Fruit fly (Drosophila melanogaster): ENCODE results near the gene nis.

The nis gene

DNA sequence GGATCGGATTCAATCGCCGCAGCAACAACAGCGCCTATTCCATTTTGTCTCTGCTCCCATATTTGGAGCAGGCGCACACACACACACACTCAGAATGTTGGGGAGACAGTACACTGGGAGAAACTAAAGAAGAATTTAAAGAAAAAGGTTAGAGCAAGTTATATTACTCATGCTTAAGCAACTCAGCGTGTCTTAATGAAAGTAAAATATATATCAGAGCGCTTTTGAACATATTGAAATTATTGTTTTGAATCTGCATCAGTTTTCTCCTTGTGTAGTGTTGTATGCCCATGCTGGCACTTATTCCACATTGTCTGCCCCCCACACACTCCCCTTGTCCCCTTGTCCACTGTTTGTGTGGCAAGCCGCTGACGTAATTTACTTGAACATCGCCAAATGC, 3.2 kb upstream of the nis start (continued):
- TF ChIP-seq CG30431 (GFP tag; optimal IDR thresholded peaks at IDR 0.05) (peak; percentile 43), slou (GFP tag; optimal IDR thresholded peaks at IDR 0.05) (peak; percentile 60), CG17568 (GFP tag; optimal IDR thresholded peaks at IDR 0.05) (peak; percentile 65), ato (GFP tag; IDR thresholded peaks at IDR 0.05; ENCODE audit: partially characterized antibody) (no peak), CG3847 (GFP tag; IDR thresholded peaks at IDR 0.05) (peak; percentile 66), CG14710 (tag; optimal IDR thresholded peaks at IDR 0.05) (no peak), CG12236 (GFP tag; optimal IDR thresholded peaks at IDR 0.05) (peak; percentile 49), gt (GFP tag; IDR thresholded peaks at IDR 0.05) (no peak), insv (GFP tag; optimal IDR thresholded peaks at IDR 0.05) (no peak), CG30403 (GFP tag; optimal IDR thresholded peaks at IDR 0.05) (peak; percentile 77), CG10147 (GFP tag; optimal IDR thresholded peaks at IDR 0.05) (peak; percentile 78), CG2116 (GFP tag; optimal IDR thresholded peaks at IDR 0.05) (peak; percentile 8), CG15479 (GFP tag; optimal IDR thresholded peaks at IDR 0.05) (no peak), bab2 (GFP tag; optimal IDR thresholded peaks at IDR 0.05) (peak; percentile 77), CG10979 (tag; optimal IDR thresholded peaks at IDR 0.05) (no peak), sc (optimal IDR thresholded peaks at IDR 0.05) (no peak), sc (GFP tag; optimal IDR thresholded peaks at IDR 0.05) (peak; percentile 1), CG13775 (GFP tag; optimal IDR thresholded peaks at IDR 0.05) (peak; percentile 61), bigmax (GFP tag; optimal IDR thresholded peaks at IDR 0.05) (no peak), CG6791 (GFP tag; IDR thresholded peaks at IDR 0.05; ENCODE audit: partially characterized antibody) (no peak), lmd (GFP tag; IDR thresholded peaks at IDR 0.05) (peak; percentile 84), CG17328 (GFP tag; IDR thresholded peaks at IDR 0.05) (peak; percentile 82), wdn (GFP tag; IDR thresholded peaks at IDR 0.05) (peak; percentile 75), Atf3 (GFP tag; optimal IDR thresholded peaks at IDR 0.05) (peak; percentile 71), bowl (GFP tag; IDR thresholded peaks at IDR 0.05) (no peak), sima (GFP tag; optimal IDR thresholded peaks at IDR 0.05) (peak; percentile 9), CG32532 (GFP tag; IDR thresholded peaks at IDR 0.05) (peak; percentile 80), zen (tag; optimal IDR thresholded peaks at IDR 0.05) (no peak), dm (GFP tag; optimal IDR thresholded peaks at IDR 0.05) (peak; percentile 50), sens (GFP tag) (peak; percentile 96), CG9817 (tag; optimal IDR thresholded peaks at IDR 0.05) (peak; percentile 81), Pdp1 (GFP tag; optimal IDR thresholded peaks at IDR 0.05) (peak; percentile 76 to 82), az2 (GFP tag; optimal IDR thresholded peaks at IDR 0.05) (peak; percentile 73), CG1233 (GFP tag; optimal IDR thresholded peaks at IDR 0.05) (peak; percentile 38), CG8765 (GFP tag; IDR thresholded peaks at IDR 0.05) (no peak), CG14965 (GFP tag; optimal IDR thresholded peaks at IDR 0.05; ENCODE audit: borderline replicate concordance) (peak; percentile 61), grau (tag; optimal IDR thresholded peaks at IDR 0.05) (peak; percentile 76), CG13424 (tag; optimal IDR thresholded peaks at IDR 0.05) (peak; percentile 75), CG2129 (GFP tag; IDR thresholded peaks at IDR 0.05; ENCODE audit: partially characterized antibody) (no peak), CG8290 (GFP tag; optimal IDR thresholded peaks at IDR 0.05) (no peak), CG8290 (tag; optimal IDR thresholded peaks at IDR 0.05) (peak in 1 of 2 experiments; percentile 57), CG2678 (tag; optimal IDR thresholded peaks at IDR 0.05) (peak; percentile 83), Antp (GFP tag; optimal IDR thresholded peaks at IDR 0.05) (peak; percentile 71), org-1 (GFP tag; optimal IDR thresholded peaks at IDR 0.05) (peak; percentile 75), CG4282 (GFP tag; optimal IDR thresholded peaks at IDR 0.05) (peak; percentile 16), nom (GFP tag; optimal IDR thresholded peaks at IDR 0.05) (no peak), Bgb (GFP tag; IDR thresholded peaks at IDR 0.05; ENCODE audit: partially characterized antibody) (no peak), sens-2 (GFP tag; IDR thresholded peaks at IDR 0.05) (peak; percentile 69; the same call in 1 of the 2 replicates), sim (GFP tag; IDR thresholded peaks at IDR 0.05) (peak; percentile 54; the same call in 1 of the 2 replicates), Gsc (GFP tag; IDR thresholded peaks at IDR 0.05) (peak; percentile 34; the same call in 1 of the 2 replicates), Hr39 (optimal IDR thresholded peaks at IDR 0.05) (no peak), CG3838 (GFP tag; optimal IDR thresholded peaks at IDR 0.05) (no peak)
